Fruit fly (Drosophila melanogaster) whole organism, embryonic: ENCODE results near the gene CG43630.

Experiments used
- Asciz ChIP-seq: fragments of 200-800 bp; sonication (Bioruptor generic); optimal IDR thresholded peaks from 2 replicates; lab custom pipeline; 2017; ENCODE audit warnings: missing biosample characterization, mild to moderate bottlenecking, missing genetic modification characterization, missing genetic modification reagents
- Atf3 ChIP-seq: fragments of 200-800 bp; sonication (Bioruptor generic); optimal IDR thresholded peaks from 3 replicates; lab custom pipeline; 2016; ENCODE audit warnings: missing biosample characterization, missing genetic modification characterization
- BtbVII ChIP-seq: fragments of 200-800 bp; sonication (Bioruptor generic); optimal IDR thresholded peaks from 3 replicates; lab custom pipeline; 2017; ENCODE audit warnings: missing biosample characterization, mild to moderate bottlenecking, missing genetic modification characterization
- CG10543 ChIP-seq: fragments of 200-800 bp; sonication (Bioruptor generic); optimal IDR thresholded peaks from 3 replicates; lab custom pipeline; 2017; ENCODE audit warnings: missing biosample characterization, mild to moderate bottlenecking, missing genetic modification characterization, moderate library complexity
- CG15479 ChIP-seq: fragments of 200-800 bp; sonication (Bioruptor generic); optimal IDR thresholded peaks from 3 replicates; lab custom pipeline; 2019; ENCODE audit warnings: missing biosample characterization, mild to moderate bottlenecking, missing genetic modification characterization, moderate library complexity
- CG17912 ChIP-seq: fragments of 200-800 bp; sonication (Bioruptor generic); optimal IDR thresholded peaks from 2 replicates; lab custom pipeline; 2018; ENCODE audit warnings: missing biosample characterization, mild to moderate bottlenecking, missing genetic modification characterization
- CG18011 ChIP-seq: fragments of 200-800 bp; sonication (Bioruptor generic); optimal IDR thresholded peaks from 2 replicates; lab custom pipeline; 2017; ENCODE audit warnings: missing biosample characterization, missing genetic modification characterization, mild to moderate bottlenecking, moderate library complexity, missing genotype
- CG6175 ChIP-seq: fragments of 200-800 bp; sonication (Bioruptor generic); IDR thresholded peaks from 3 replicates; pipeline ENCODE4 v1.3.6; 2022; ENCODE audit warnings: missing biosample characterization, missing genetic modification characterization
- Elba2 ChIP-seq: fragments of 200-800 bp; sonication (Bioruptor generic); optimal IDR thresholded peaks from 3 replicates; lab custom pipeline; 2016; ENCODE audit warnings: missing biosample characterization, missing genetic modification characterization
- Ets65A ChIP-seq: fragments of 200-800 bp; sonication (Bioruptor generic); peaks from one replicate; lab custom pipeline; 2016; ENCODE audit warnings: missing biosample characterization, missing genetic modification characterization
- Hmx ChIP-seq: fragments of 200-800 bp; sonication (Bioruptor generic); optimal IDR thresholded peaks from 2 replicates; lab custom pipeline; 2016; ENCODE audit warnings: missing biosample characterization, missing genetic modification characterization
- Lhr ChIP-seq: fragments of 200-800 bp; sonication (Bioruptor generic); optimal IDR thresholded peaks from 3 replicates; lab custom pipeline; 2017; ENCODE audit warnings: mild to moderate bottlenecking, missing biosample characterization, missing genetic modification reagents, missing genetic modification characterization
- Med ChIP-seq: fragments of 200-800 bp; sonication (Bioruptor generic); peaks from one replicate; lab custom pipeline; 2016; ENCODE audit warnings: missing biosample characterization, missing genetic modification characterization, mild to moderate bottlenecking, inconsistent platforms, moderate library complexity
- Meics ChIP-seq: fragments of 200-800 bp; sonication (Bioruptor generic); optimal IDR thresholded peaks from 2 replicates; lab custom pipeline; 2017; ENCODE audit warnings: missing biosample characterization, mild to moderate bottlenecking, missing genetic modification characterization
- Mes4 ChIP-seq: fragments of 200-800 bp; sonication (Bioruptor generic); optimal IDR thresholded peaks from 2 replicates; lab custom pipeline; 2016; ENCODE audit warnings: missing biosample characterization, missing genetic modification characterization
- NK7.1 ChIP-seq: fragments of 200-800 bp; sonication (Bioruptor generic); optimal IDR thresholded peaks from 3 replicates; lab custom pipeline; 2016; ENCODE audit warnings: missing biosample characterization, missing genetic modification characterization
- PHDP ChIP-seq: fragments of 200-800 bp; sonication (Bioruptor generic); optimal IDR thresholded peaks from 3 replicates; lab custom pipeline; 2018; ENCODE audit warnings: missing biosample characterization, mild to moderate bottlenecking, missing genetic modification characterization, moderate library complexity
- Pdp1 ChIP-seq, 2 experiments: fragments of 200-800 bp; sonication (Bioruptor generic); optimal IDR thresholded peaks; 3 replicates each; lab custom pipeline; 2016; ENCODE audit warnings: missing biosample characterization in 2 of 2, missing genetic modification characterization in 2 of 2, mild to moderate bottlenecking in 1 of 2, moderate library complexity in 1 of 2
- Stat92E ChIP-seq, 3 experiments: fragments of >200 bp in 2 of 3; fragments of 200-800 bp in 1 of 3; sonication (Bioruptor generic) in 1 of 3; optimal IDR thresholded peaks; 2 replicates each; lab custom pipeline; 2017 to 2019; ENCODE audit warnings: missing biosample characterization in 3 of 3, missing genetic modification characterization in 3 of 3, mild to moderate bottlenecking in 1 of 3, moderate library complexity in 1 of 3
- abd-A ChIP-seq: fragments of 200-800 bp; sonication (Bioruptor generic); optimal IDR thresholded peaks from 3 replicates; lab custom pipeline; 2019; ENCODE audit warnings: missing biosample characterization, mild to moderate bottlenecking, missing genetic modification characterization, moderate library complexity
- btn ChIP-seq: fragments of 200-800 bp; sonication (Bioruptor generic); optimal IDR thresholded peaks from 2 replicates; lab custom pipeline; 2016; ENCODE audit warnings: missing biosample characterization, missing genetic modification characterization
- caup ChIP-seq: fragments of 200-800 bp; sonication (Bioruptor generic); optimal IDR thresholded peaks from 3 replicates; lab custom pipeline; 2017; ENCODE audit warnings: missing biosample characterization, mild to moderate bottlenecking, missing genetic modification characterization, moderate library complexity; ENCODE audit not compliant: severe bottlenecking
- cg ChIP-seq: fragments of 200-800 bp; sonication (Bioruptor generic); optimal IDR thresholded peaks from 3 replicates; lab custom pipeline; 2019; ENCODE audit warnings: missing biosample characterization, mild to moderate bottlenecking, missing genetic modification characterization, moderate library complexity
- crp ChIP-seq, 2 experiments: fragments of 200-800 bp; sonication (Bioruptor generic); optimal IDR thresholded peaks; 2 replicates in 1 of 2; 3 replicates in 1 of 2; lab custom pipeline; 2017; ENCODE audit warnings: missing biosample characterization in 2 of 2, missing genetic modification characterization in 2 of 2, mild to moderate bottlenecking in 1 of 2, moderate library complexity in 1 of 2
- da ChIP-seq: fragments of 200-800 bp; sonication (Bioruptor generic); optimal IDR thresholded peaks from 2 replicates; lab custom pipeline; 2016; ENCODE audit warnings: missing biosample characterization, missing genetic modification characterization
- disco-r ChIP-seq: fragments of 200-800 bp; sonication (Bioruptor generic); optimal IDR thresholded peaks from 2 replicates; lab custom pipeline; 2016; ENCODE audit warnings: missing biosample characterization, missing genetic modification characterization
- exex ChIP-seq: fragments of 200-800 bp; sonication (Bioruptor generic); optimal IDR thresholded peaks from 4 replicates; lab custom pipeline; 2018; ENCODE audit warnings: missing biosample characterization, mild to moderate bottlenecking, missing genetic modification characterization, moderate library complexity
- grn ChIP-seq: fragments of 200-800 bp; sonication (Bioruptor generic); optimal IDR thresholded peaks from 3 replicates; lab custom pipeline; 2017; ENCODE audit warnings: missing biosample characterization, missing genetic modification characterization
- gro ChIP-seq: fragments of 200-800 bp; sonication (Bioruptor generic); optimal IDR thresholded peaks from 2 replicates; lab custom pipeline; 2016; ENCODE audit warnings: missing biosample characterization, missing genetic modification characterization
- insv ChIP-seq, 2 experiments: fragments of 200-800 bp; sonication (Bioruptor generic); optimal IDR thresholded peaks; 3 replicates each; lab custom pipeline; 2016 to 2018; ENCODE audit warnings: missing biosample characterization in 2 of 2, missing genetic modification characterization in 2 of 2
- kni ChIP-seq: fragments of 200-800 bp; sonication (Bioruptor generic); optimal IDR thresholded peaks from 3 replicates; lab custom pipeline; 2017; ENCODE audit warnings: mild to moderate bottlenecking, missing biosample characterization, missing genetic modification reagents, missing genetic modification characterization
- onecut ChIP-seq: fragments of 200-800 bp; sonication (Bioruptor generic); IDR thresholded peaks from 2 replicates; pipeline ENCODE4 v1.3.6; 2022; ENCODE audit warnings: missing biosample characterization, missing genetic modification characterization
- pan ChIP-seq, 4 experiments: fragments of >200 bp in 3 of 4; fragments of 200-800 bp in 1 of 4; sonication (Bioruptor generic) in 1 of 4; optimal IDR thresholded peaks in 3 of 4; IDR thresholded peaks in 1 of 4; 2 replicates each; pipeline versions ENCODE4 v1.3.6 to Lab custom; 2017 to 2022; ENCODE audit warnings: missing biosample characterization in 2 of 4, missing genetic modification characterization in 2 of 4, mixed read lengths in 1 of 4
- phol ChIP-seq: fragments of 200-800 bp; sonication (Bioruptor generic); optimal IDR thresholded peaks from 3 replicates; lab custom pipeline; 2018; ENCODE audit warnings: missing biosample characterization, mild to moderate bottlenecking, missing genetic modification characterization, moderate library complexity
- pros ChIP-seq: fragments of 200-800 bp; sonication (Bioruptor generic); optimal IDR thresholded peaks from 3 replicates; lab custom pipeline; 2019; ENCODE audit warnings: missing biosample characterization, mild to moderate bottlenecking, missing genetic modification characterization, moderate library complexity
- psq ChIP-seq: fragments of 200-800 bp; sonication (Bioruptor generic); optimal IDR thresholded peaks from 2 replicates; lab custom pipeline; 2017; ENCODE audit warnings: missing biosample characterization, missing genetic modification characterization
- schlank ChIP-seq: fragments of 200-800 bp; sonication (Bioruptor generic); optimal IDR thresholded peaks from 2 replicates; lab custom pipeline; 2018; ENCODE audit warnings: missing biosample characterization, mild to moderate bottlenecking, missing genetic modification characterization
- sens ChIP-seq: fragments of 200-800 bp; sonication (Bioruptor generic); peaks from one replicate; lab custom pipeline; 2016; ENCODE audit warnings: missing biosample characterization, missing genetic modification characterization
- sqz ChIP-seq: fragments of 200-800 bp; sonication (Bioruptor generic); optimal IDR thresholded peaks from 3 replicates; lab custom pipeline; 2018; ENCODE audit warnings: missing biosample characterization, mild to moderate bottlenecking, missing genetic modification characterization
- stwl ChIP-seq: fragments of 200-800 bp; sonication (Bioruptor generic); optimal IDR thresholded peaks from 3 replicates; lab custom pipeline; 2018; ENCODE audit warnings: missing biosample characterization, mild to moderate bottlenecking, missing genetic modification characterization, moderate library complexity
- sug ChIP-seq: fragments of 200-800 bp; optimal IDR thresholded peaks from 2 replicates; lab custom pipeline; 2019; ENCODE audit warnings: missing biosample characterization, mild to moderate bottlenecking, missing genetic modification characterization, moderate library complexity
- tll ChIP-seq, 2 experiments: fragments of 200-800 bp in 1 of 2; fragments of >200 bp in 1 of 2; sonication (Bioruptor generic) in 1 of 2; optimal IDR thresholded peaks; 2 replicates each; lab custom pipeline; 2017 to 2019; ENCODE audit warnings: missing biosample characterization in 2 of 2, missing genetic modification characterization in 2 of 2, mild to moderate bottlenecking in 1 of 2, moderate library complexity in 1 of 2
- ttk ChIP-seq: fragments of 200-800 bp; sonication (Bioruptor generic); IDR thresholded peaks from 2 replicates; pipeline ENCODE4 v2.1.2; 2022; ENCODE audit warnings: missing biosample characterization, missing genetic modification characterization
- twi ChIP-seq: fragments of 200-800 bp; optimal IDR thresholded peaks from 2 replicates; lab custom pipeline; 2019; ENCODE audit warnings: missing biosample characterization, mild to moderate bottlenecking, missing genetic modification characterization, moderate library complexity
- zen ChIP-seq: fragments of 200-800 bp; sonication (Bioruptor generic); optimal IDR thresholded peaks from 3 replicates; lab custom pipeline; 2018; ENCODE audit warnings: missing biosample characterization, mild to moderate bottlenecking, missing genetic modification characterization, moderate library complexity

CG43630 gene

DNA sequence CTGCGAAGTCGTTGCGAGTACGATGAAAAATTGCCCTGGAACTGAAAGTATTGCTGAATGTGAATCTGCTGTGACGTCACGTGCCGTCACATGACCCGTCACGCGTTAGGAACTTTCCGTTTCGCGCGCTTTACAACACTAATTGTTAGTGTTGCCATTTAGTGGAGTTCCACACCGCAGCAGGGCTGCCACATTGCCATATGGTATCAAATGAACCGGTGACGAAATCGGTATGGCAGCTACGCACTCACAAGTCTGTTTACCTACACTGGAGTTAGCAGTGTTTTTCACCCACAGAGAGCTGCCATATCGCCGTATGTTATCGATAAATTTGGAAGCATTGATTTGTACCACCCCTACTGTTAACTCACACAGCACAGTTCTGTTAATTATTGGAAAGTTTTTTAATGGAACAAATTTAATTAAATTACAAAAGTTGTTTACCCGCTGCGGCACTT is 48.3 kb downstream of the CG43630 start, which contains the start of the genes Vha55 and Snx3 (continued):
- peak; percentile 39 for TF ChIP-seq da (GFP tag; lab: Kevin White, UChicago)
- peak; percentile 95 for TF ChIP-seq Atf3
- TF ChIP-seq btn (GFP tag; lab: Kevin White, UChicago): no peak
- TF ChIP-seq schlank (tag; lab: Kevin White, UChicago): no peak
- peak; percentile 56 for TF ChIP-seq Meics
- no peak for TF ChIP-seq ttk
- TF ChIP-seq, all 482 proteins: peak for 235

- TF ChIP-seq Asciz: peak; percentile 15
- TF ChIP-seq exex (tag; lab: Kevin White, UChicago): peak; percentile 54
- TF ChIP-seq tll (GFP tag; optimal IDR thresholded peaks at IDR 0.05; lab: Kevin White, UChicago): peak in 1 of 2 experiments; percentile 73
- peak; percentile 12 for TF ChIP-seq CG17912 (GFP tag; lab: Kevin White, UChicago)
- TF ChIP-seq crp (GFP tag; optimal IDR thresholded peaks at IDR 0.05; lab: Kevin White, UChicago): peak in 1 of 2 experiments; percentile 75
- peak; percentile 97 to 99 for TF ChIP-seq insv (GFP tag; optimal IDR thresholded peaks at IDR 0.05; lab: Kevin White, UChicago)
- peak; percentile 7 for TF ChIP-seq twi (tag; lab: Kevin White, UChicago)
- peak; percentile 10 for TF ChIP-seq caup (GFP tag; lab: Kevin White, UChicago)
- no peak for TF ChIP-seq BtbVII (GFP tag; lab: Kevin White, UChicago)
- TF ChIP-seq onecut (GFP tag; lab: Robert Waterston, UW): peak; percentile 98
- peak; percentile 11 for TF ChIP-seq gro
- peak; percentile 88 for TF ChIP-seq psq (GFP tag; lab: Kevin White, UChicago)
- no peak for TF ChIP-seq Hmx (GFP tag; lab: Kevin White, UChicago)
- peak; percentile 81 for TF ChIP-seq grn (GFP tag; lab: Kevin White, UChicago)
- TF ChIP-seq Elba2 (GFP tag; lab: Kevin White, UChicago): peak; percentile 89
- peak; percentile 27 for TF ChIP-seq sug
- no peak for TF ChIP-seq disco-r (GFP tag; lab: Kevin White, UChicago)
- peak; percentile 42 for TF ChIP-seq sqz (GFP tag; lab: Kevin White, UChicago)
- TF ChIP-seq Lhr (GFP tag; lab: Kevin White, UChicago): no peak
- peak; percentile 17 for TF ChIP-seq zen (tag; lab: Kevin White, UChicago)
- TF ChIP-seq pan (optimal IDR thresholded peaks at IDR 0.05; lab: Kevin White, UChicago): no peak
- TF ChIP-seq pan (GFP tag; optimal IDR thresholded peaks at IDR 0.05 in 1 of 2, IDR thresholded peaks at IDR 0.05 in 1 of 2): no peak
- TF ChIP-seq Ets65A: no peak
- peak; percentile 46 for TF ChIP-seq kni (GFP tag; lab: Kevin White, UChicago)
- peak; percentile 69 for TF ChIP-seq Med (GFP tag; lab: Kevin White, UChicago)
- TF ChIP-seq CG15479 (GFP tag; lab: Kevin White, UChicago): peak; percentile 53
- TF ChIP-seq phol (tag; lab: Kevin White, UChicago): peak; percentile 93
- TF ChIP-seq abd-A (tag; lab: Kevin White, UChicago): peak; percentile 17
- peak; percentile 37 for TF ChIP-seq cg (GFP tag; lab: Kevin White, UChicago)
- peak; percentile 81 for TF ChIP-seq sens (GFP tag; lab: Kevin White, UChicago)
- peak in 1 of 2 experiments; percentile 67 for TF ChIP-seq Pdp1 (GFP tag; optimal IDR thresholded peaks at IDR 0.05; lab: Kevin White, UChicago)
- no peak for TF ChIP-seq NK7.1 (GFP tag; lab: Kevin White, UChicago)
- no peak for TF ChIP-seq Mes4 (GFP tag; lab: Kevin White, UChicago)
- peak; percentile 35 for TF ChIP-seq CG10543 (GFP tag; lab: Kevin White, UChicago)
- no peak for TF ChIP-seq CG18011 (GFP tag; lab: Kevin White, UChicago)
- peak; percentile 6 for TF ChIP-seq PHDP (tag; lab: Kevin White, UChicago)
- TF ChIP-seq CG6175 (GFP tag; lab: Robert Waterston, UW): no peak
- peak; percentile 16 for TF ChIP-seq stwl (tag; lab: Kevin White, UChicago)
- TF ChIP-seq Stat92E (GFP tag; optimal IDR thresholded peaks at IDR 0.05; lab: Kevin White, UChicago): no peak
- peak; percentile 61 for TF ChIP-seq pros
These were observed 49.2 kb downstream of the CG43630 start for dm6 chr3R:12626674-12627382.
